Worm (Caenorhabditis elegans): ENCODE data around the gene T19D7.7.

T19D7.7 gene

DNA sequence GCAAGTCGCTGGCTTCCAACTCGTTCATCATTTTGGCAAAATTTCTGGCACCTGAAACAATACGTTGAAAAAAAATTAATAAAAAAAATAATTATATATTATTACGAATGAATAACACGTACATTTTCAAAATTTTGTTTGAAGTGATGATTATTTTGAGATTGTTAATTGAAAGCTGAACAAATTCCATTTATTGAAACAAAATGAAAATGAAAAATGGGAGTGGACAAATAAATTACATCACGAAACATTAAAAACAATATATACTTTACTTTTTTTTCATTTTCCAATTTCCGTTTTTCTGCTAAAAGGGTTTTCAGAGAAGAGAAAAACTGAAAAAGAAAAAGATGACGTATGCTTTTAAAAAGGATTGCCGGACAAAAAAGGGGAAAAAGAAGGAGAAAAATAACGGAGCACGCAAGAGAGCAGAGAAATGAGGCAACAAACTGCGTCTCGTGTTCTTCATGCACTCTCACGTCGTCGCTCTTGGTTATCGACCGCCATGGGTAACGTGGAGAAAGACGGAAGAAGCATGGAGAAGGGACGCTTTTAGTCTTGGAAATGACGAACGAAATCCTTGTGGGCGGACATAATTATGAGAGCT lies 19.0 kb downstream of the T19D7.7 start, which contains the start of gene rund-1:
rund-1 (minus strand) TSS at position 51 of the 604 bp plus-strand sequence.
- TF ChIP-seq F37D6.2 (tag; optimal IDR thresholded peaks at IDR 0.05) (peak; percentile 15), nhr-11 (tag; optimal IDR thresholded peaks at IDR 0.05) (peak; percentile 73), daf-16 (GFP tag; optimal IDR thresholded peaks at IDR 0.05) (no peak), daf-16 (tag; optimal IDR thresholded peaks at IDR 0.05) (peak; percentile 44), mep-1 (tag; optimal IDR thresholded peaks at IDR 0.05) (peak; percentile 48), hmg-1.1 (GFP tag; IDR thresholded peaks at IDR 0.05) (peak; percentile 66), arid-1 (GFP tag; conservative IDR thresholded peaks at IDR 0.05) (no peak), dmd-6 (GFP tag; IDR thresholded peaks at IDR 0.05) (peak; percentile 48), egl-27 (tag; optimal IDR thresholded peaks at IDR 0.05) (no peak), hlh-30 (tag; optimal IDR thresholded peaks at IDR 0.05; ENCODE audit: insufficient read depth) (peak; percentile 68), rbr-2 (tag; optimal IDR thresholded peaks at IDR 0.05) (peak; percentile 53), hif-1 (tag; optimal IDR thresholded peaks at IDR 0.05) (peak in 1 of 2 experiments; percentile 39), nhr-41 (GFP tag; IDR thresholded peaks at IDR 0.05) (no peak), dve-1 (tag; optimal IDR thresholded peaks at IDR 0.05; ENCODE audit: insufficient read depth) (peak; percentile 58), lsy-2 (tag; optimal IDR thresholded peaks at IDR 0.05) (peak in 1 of 2 experiments; percentile 57), mdl-1 (tag; optimal IDR thresholded peaks at IDR 0.05) (peak in 1 of 2 experiments; percentile 61)

DNA sequence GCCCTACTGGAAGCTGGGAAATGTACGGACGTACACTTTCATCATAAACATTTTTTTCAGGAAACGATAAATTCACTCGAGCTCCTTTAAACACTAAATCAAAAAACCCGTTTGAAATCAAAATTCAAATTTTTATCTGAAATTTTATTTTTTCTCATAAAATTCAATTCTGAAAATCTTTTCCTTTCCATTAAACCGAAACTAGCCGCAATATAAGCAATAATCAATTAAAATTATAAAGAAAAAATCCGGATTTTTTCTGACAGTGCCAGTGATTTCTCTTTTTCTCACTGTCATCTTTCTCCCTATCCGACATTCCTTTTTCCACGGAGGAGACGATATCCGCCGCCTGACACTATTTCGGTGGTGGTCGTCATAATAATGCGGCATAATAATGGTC lies 24.9 kb downstream of the T19D7.7 start, which contains the start of gene lpr-7:
lpr-7 (plus strand) TSS at position 301 of the 400 bp plus-strand sequence.
- TF ChIP-seq ztf-7 (tag; optimal IDR thresholded peaks at IDR 0.05) (no peak), pqm-1 (tag; optimal IDR thresholded peaks at IDR 0.05) (no peak), gei-8 (GFP tag; optimal IDR thresholded peaks at IDR 0.05) (no peak)

DNA sequence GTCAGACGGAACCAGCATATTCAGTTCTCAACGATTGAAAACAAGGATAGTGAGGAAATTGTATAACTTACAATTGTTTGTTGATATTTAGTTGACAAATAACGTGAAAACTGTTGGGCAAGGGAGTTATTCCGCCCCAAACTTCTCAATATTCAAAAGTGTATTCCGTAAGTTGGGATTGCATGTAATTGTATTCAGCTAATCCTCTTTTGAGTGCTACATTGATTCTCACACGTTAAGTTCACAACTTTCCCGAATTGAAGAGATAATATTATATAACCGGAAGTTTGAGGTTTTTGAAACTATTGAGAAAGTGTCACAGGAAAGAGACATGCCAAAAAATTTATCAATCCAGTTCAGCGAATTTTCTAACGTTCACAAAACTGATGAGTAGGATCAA lies 26.0 kb downstream of the T19D7.7 start, which contains the start of gene ifc-2:
ifc-2 (minus strand) TSS at position 101 of the 400 bp plus-strand sequence.
- no peak for TF ChIP-seq nhr-25 (tag; optimal IDR thresholded peaks at IDR 0.05; ENCODE audit: borderline replicate concordance, insufficient read depth)
- no peak for TF ChIP-seq Y5F2A.4 (GFP tag; optimal IDR thresholded peaks at IDR 0.05)
- TF ChIP-seq T26A8.4 (GFP tag; IDR thresholded peaks at IDR 0.05): no peak
- TF ChIP-seq daf-16 (GFP tag; optimal IDR thresholded peaks at IDR 0.05): no peak
- no peak for TF ChIP-seq daf-16 (tag; optimal IDR thresholded peaks at IDR 0.05)
- no peak for TF ChIP-seq zip-11 (GFP tag; IDR thresholded peaks at IDR 0.05)
- TF ChIP-seq egl-27 (tag; optimal IDR thresholded peaks at IDR 0.05): no peak
- no peak for TF ChIP-seq T20F7.1 (GFP tag; optimal IDR thresholded peaks at IDR 0.05)
- no peak for TF ChIP-seq mdl-1 (tag; optimal IDR thresholded peaks at IDR 0.05)
- TF ChIP-seq lin-38 (GFP tag; IDR thresholded peaks at IDR 0.05): no peak
- TF ChIP-seq dpl-1 (GFP tag; optimal IDR thresholded peaks at IDR 0.05): no peak
- no peak for TF ChIP-seq mep-1 (tag; optimal IDR thresholded peaks at IDR 0.05)
- TF ChIP-seq duxl-1 (tag; optimal IDR thresholded peaks at IDR 0.05; ENCODE audit: poor library complexity): no peak
- no peak for TF ChIP-seq F37D6.2 (tag; optimal IDR thresholded peaks at IDR 0.05)

DNA sequence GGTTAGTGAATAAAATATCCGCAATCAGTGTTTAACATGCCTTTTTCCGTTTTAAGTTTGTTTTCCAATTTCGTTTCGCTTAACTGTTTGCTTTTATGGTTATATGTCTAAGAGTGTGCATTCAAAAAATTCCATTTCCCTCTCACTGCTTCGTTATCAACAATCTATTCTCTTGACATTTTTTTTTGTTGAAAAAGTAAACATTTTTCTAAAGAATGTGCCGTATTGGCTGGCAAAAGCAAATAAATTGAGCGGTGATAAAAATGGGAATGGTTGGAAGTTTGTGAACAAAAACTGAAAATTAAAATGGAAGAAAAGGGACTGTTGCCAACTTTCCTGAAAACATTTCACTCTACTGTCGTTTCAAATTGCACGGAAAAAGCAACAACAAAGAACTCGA lies 29.2 kb downstream of the T19D7.7 start:
- TF ChIP-seq F44E2.7 (GFP tag; IDR thresholded peaks at IDR 0.05) (no peak), php-3 (GFP tag; IDR thresholded peaks at IDR 0.05) (peak; percentile 52; the same call in 1 of the 2 replicates), ztf-11 (tag; optimal IDR thresholded peaks at IDR 0.05) (no peak), mep-1 (tag; optimal IDR thresholded peaks at IDR 0.05) (peak; percentile 36), daf-16 (GFP tag; optimal IDR thresholded peaks at IDR 0.05) (no peak), daf-16 (tag; optimal IDR thresholded peaks at IDR 0.05) (peak; percentile 91), aha-1 (tag) (peak; percentile 19), nhr-28 (tag; optimal IDR thresholded peaks at IDR 0.05) (peak; percentile 35), dmd-6 (GFP tag; IDR thresholded peaks at IDR 0.05) (peak; percentile 43; the same call in 1 of the 2 replicates), hlh-11 (tag; optimal IDR thresholded peaks at IDR 0.05) (peak; percentile 35), dve-1 (tag; optimal IDR thresholded peaks at IDR 0.05; ENCODE audit: insufficient read depth) (peak; percentile 77), pqm-1 (tag; optimal IDR thresholded peaks at IDR 0.05) (peak; percentile 89), unc-130 (GFP tag; optimal IDR thresholded peaks at IDR 0.05) (no peak), nhr-48 (tag; optimal IDR thresholded peaks at IDR 0.05) (no peak), nhr-77 (tag; optimal IDR thresholded peaks at IDR 0.05) (peak; percentile 6), D1046.2 (GFP tag; IDR thresholded peaks at IDR 0.05) (no peak), lsy-2 (tag; optimal IDR thresholded peaks at IDR 0.05) (no peak), vab-7 (GFP tag; IDR thresholded peaks at IDR 0.05) (no peak)
